Worm (Caenorhabditis elegans) whole organism, mixed stage, embryonic: Measurements from ENCODE around the gene M05D6.9.

Source experiments
- M03D4.4 ChIP-seq: sonication (generic microtip); optimal IDR thresholded peaks from 2 replicates; lab custom pipeline; 2017; ENCODE audit warnings: mild to moderate bottlenecking, missing genetic modification characterization, missing compliant biosample characterization
- bed-3 ChIP-seq: fragments of 200-800 bp; sonication (Bioruptor generic); optimal IDR thresholded peaks from 3 replicates; lab custom pipeline; 2018; ENCODE audit warnings: mild to moderate bottlenecking, missing genetic modification characterization, moderate library complexity, missing compliant biosample characterization
- ceh-39 ChIP-seq: fragments of 150-350 bp; optimal IDR thresholded peaks from 2 replicates; lab custom pipeline; 2014; ENCODE audit warnings: missing biosample characterization, missing genetic modification characterization
- ceh-83 ChIP-seq: fragments of 200-800 bp; sonication (Bioruptor generic); optimal IDR thresholded peaks from 2 replicates; lab custom pipeline; 2018; ENCODE audit warnings: mild to moderate bottlenecking, missing genetic modification characterization, missing compliant biosample characterization
- ces-1 ChIP-seq: fragments of 150-350 bp; optimal IDR thresholded peaks from 2 replicates; lab custom pipeline; 2014; ENCODE audit warnings: missing biosample characterization, missing genetic modification reagents, missing genetic modification characterization
- cnd-1 ChIP-seq: fragments of 200-800 bp; sonication (Bioruptor generic); optimal IDR thresholded peaks from 2 replicates; lab custom pipeline; 2018; ENCODE audit warnings: mild to moderate bottlenecking, missing genetic modification characterization, missing compliant biosample characterization
- drap-1 ChIP-seq: fragments of 200-800 bp; sonication (Bioruptor generic); optimal IDR thresholded peaks from 3 replicates; lab custom pipeline; 2018; ENCODE audit warnings: mild to moderate bottlenecking, missing genetic modification characterization, missing compliant biosample characterization
- elt-3 ChIP-seq: fragments of 150-350 bp; optimal IDR thresholded peaks from 2 replicates; lab custom pipeline; 2014; ENCODE audit warnings: missing biosample characterization, missing genetic modification characterization
- flh-1 ChIP-seq: fragments of 200-800 bp; sonication (Bioruptor generic); optimal IDR thresholded peaks from 2 replicates; lab custom pipeline; 2018; ENCODE audit warnings: mild to moderate bottlenecking, missing genetic modification characterization, moderate library complexity, missing compliant biosample characterization
- ham-2 ChIP-seq: fragments of 200-800 bp; sonication (Bioruptor generic); optimal IDR thresholded peaks from 2 replicates; lab custom pipeline; 2018; ENCODE audit warnings: mild to moderate bottlenecking, missing genetic modification characterization, missing compliant biosample characterization
- hlh-1 ChIP-seq: fragments of 150-350 bp; optimal IDR thresholded peaks from 2 replicates; lab custom pipeline; 2014; ENCODE audit warnings: missing biosample characterization, missing genetic modification reagents, missing genetic modification characterization
- lin-13 ChIP-seq: fragments of 150-350 bp; optimal IDR thresholded peaks from 2 replicates; lab custom pipeline; 2014; ENCODE audit warnings: missing biosample characterization, missing genetic modification characterization
- lin-32 ChIP-seq: fragments of 200-800 bp; sonication (Bioruptor generic); optimal IDR thresholded peaks from 2 replicates; lab custom pipeline; 2018; ENCODE audit warnings: mild to moderate bottlenecking, missing genetic modification characterization, missing compliant biosample characterization
- mab-5 ChIP-seq: fragments of 150-350 bp; optimal IDR thresholded peaks from 2 replicates; lab custom pipeline; 2014; ENCODE audit warnings: missing biosample characterization, missing genetic modification characterization
- mep-1 ChIP-seq: fragments of 150-350 bp; optimal IDR thresholded peaks from 2 replicates; lab custom pipeline; 2017; ENCODE audit warnings: missing biosample characterization, missing genetic modification reagents, missing genetic modification characterization, inconsistent platforms
- nhr-12 ChIP-seq: fragments of 150-350 bp; optimal IDR thresholded peaks from 2 replicates; lab custom pipeline; 2014; ENCODE audit warnings: missing biosample characterization, missing genetic modification characterization
- nhr-2 ChIP-seq: fragments of 150-350 bp; optimal IDR thresholded peaks from 2 replicates; lab custom pipeline; 2014; ENCODE audit warnings: missing biosample characterization, missing genetic modification characterization
- nhr-237 ChIP-seq: fragments of 150-350 bp; optimal IDR thresholded peaks from 2 replicates; lab custom pipeline; 2014; ENCODE audit warnings: missing biosample characterization, missing genetic modification characterization
- nhr-28 ChIP-seq: fragments of 150-350 bp; optimal IDR thresholded peaks from 2 replicates; lab custom pipeline; 2014; ENCODE audit warnings: missing biosample characterization, missing genetic modification characterization
- nhr-76 ChIP-seq: sonication (generic microtip); optimal IDR thresholded peaks from 2 replicates; lab custom pipeline; 2017; ENCODE audit warnings: missing biosample characterization, missing genetic modification characterization
- pha-4 ChIP-seq: fragments of 150-350 bp; optimal IDR thresholded peaks from 2 replicates; lab custom pipeline; 2018; ENCODE audit warnings: missing biosample characterization, missing genetic modification reagents, missing genetic modification characterization
- sem-2 ChIP-seq: fragments of 200-800 bp; sonication (Bioruptor generic); optimal IDR thresholded peaks from 2 replicates; lab custom pipeline; 2018; ENCODE audit warnings: mild to moderate bottlenecking, missing genetic modification characterization, missing compliant biosample characterization
- snpc-4 ChIP-seq: fragments of 150-350 bp; optimal IDR thresholded peaks from 2 replicates; lab custom pipeline; 2014; ENCODE audit warnings: missing biosample characterization, missing genetic modification characterization
- sptf-1 ChIP-seq: sonication (generic microtip); optimal IDR thresholded peaks from 2 replicates; lab custom pipeline; 2017; ENCODE audit warnings: mild to moderate bottlenecking, missing genetic modification characterization, moderate library complexity, missing compliant biosample characterization
- tbx-8 ChIP-seq: fragments of 200-800 bp; sonication (Bioruptor generic); optimal IDR thresholded peaks from 2 replicates; lab custom pipeline; 2018; ENCODE audit warnings: mild to moderate bottlenecking, missing genetic modification characterization, moderate library complexity, missing compliant biosample characterization
- unc-120 ChIP-seq: sonication (generic microtip); optimal IDR thresholded peaks from 2 replicates; lab custom pipeline; 2017; ENCODE audit warnings: missing genetic modification characterization, missing compliant biosample characterization; ENCODE audit not compliant: poor library complexity, severe bottlenecking
- unc-39 ChIP-seq: fragments of 150-350 bp; optimal IDR thresholded peaks from 2 replicates; lab custom pipeline; 2014; ENCODE audit warnings: missing biosample characterization, missing genetic modification characterization
- unc-62 ChIP-seq: fragments of 150-350 bp; optimal IDR thresholded peaks from 2 replicates; lab custom pipeline; 2014; ENCODE audit warnings: missing biosample characterization, missing genetic modification reagents, missing genetic modification characterization
- zip-8 ChIP-seq: fragments of 150-350 bp; optimal IDR thresholded peaks from 2 replicates; lab custom pipeline; 2014; ENCODE audit warnings: missing biosample characterization, missing genetic modification characterization

M05D6.9 gene

DNA sequence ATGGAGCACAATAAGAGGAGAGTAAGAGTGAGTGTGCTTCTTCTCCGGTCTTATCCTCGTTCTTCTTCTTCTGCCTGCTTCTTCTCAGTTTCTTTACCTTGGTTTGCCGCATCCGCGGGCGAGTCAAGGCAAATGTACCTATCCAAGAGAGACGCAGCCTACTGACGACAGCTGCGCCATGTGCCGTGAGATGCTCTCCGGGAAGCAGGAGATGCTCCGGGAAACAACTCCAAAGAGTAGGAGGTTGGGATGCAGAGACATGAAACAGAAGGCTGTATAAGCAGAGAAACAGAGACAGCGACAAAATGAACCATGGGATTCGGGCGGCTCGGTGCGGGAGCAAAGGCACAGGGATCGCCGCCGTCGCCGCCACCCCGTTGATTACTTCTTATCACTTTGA, 4.9 kb downstream of the M05D6.9 start:
- TF ChIP-seq unc-62 (GFP tag; lab: Kevin White, UChicago) (peak; percentile 66), mab-5 (no peak), M03D4.4 (tag; lab: Kevin White, UChicago) (peak; percentile 25), cnd-1 (tag; lab: Kevin White, UChicago) (no peak), nhr-12 (tag; lab: Kevin White, UChicago) (no peak), bed-3 (GFP tag; lab: Kevin White, UChicago) (no peak), unc-120 (tag; lab: Kevin White, UChicago) (peak; percentile 95), hlh-1 (peak; percentile 100)

DNA sequence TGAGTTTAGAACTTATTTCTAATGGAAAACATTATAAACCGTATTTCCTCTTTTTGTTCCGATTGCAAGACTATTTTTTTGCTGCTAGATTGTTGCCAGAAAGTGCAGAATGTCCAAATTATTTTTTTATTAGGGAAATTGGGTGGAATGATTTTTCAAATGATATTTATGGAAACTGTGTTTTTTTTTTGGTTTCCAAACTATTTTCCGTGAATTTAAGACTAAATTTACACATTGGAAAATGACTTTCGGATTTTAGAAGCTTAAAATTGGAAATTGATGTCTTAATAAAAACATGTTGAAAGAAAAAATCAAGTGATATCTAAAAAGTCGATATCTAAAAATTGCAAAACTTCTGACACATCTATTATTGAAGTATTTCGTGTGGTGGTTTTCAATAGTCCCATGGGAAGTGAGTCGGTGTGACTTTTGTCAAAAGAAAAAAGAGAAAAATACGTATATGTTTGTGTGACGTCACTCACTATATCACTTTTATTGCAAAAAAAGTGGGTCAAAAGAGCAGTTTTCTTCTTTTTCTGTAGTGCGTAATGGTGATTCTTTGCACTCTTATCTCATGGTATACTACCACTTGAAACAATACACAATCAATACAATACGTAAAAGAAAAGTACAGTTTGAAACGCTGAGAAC, 10.1 kb downstream of the M05D6.9 start:
- no peak for TF ChIP-seq M03D4.4 (tag; lab: Kevin White, UChicago)

DNA sequence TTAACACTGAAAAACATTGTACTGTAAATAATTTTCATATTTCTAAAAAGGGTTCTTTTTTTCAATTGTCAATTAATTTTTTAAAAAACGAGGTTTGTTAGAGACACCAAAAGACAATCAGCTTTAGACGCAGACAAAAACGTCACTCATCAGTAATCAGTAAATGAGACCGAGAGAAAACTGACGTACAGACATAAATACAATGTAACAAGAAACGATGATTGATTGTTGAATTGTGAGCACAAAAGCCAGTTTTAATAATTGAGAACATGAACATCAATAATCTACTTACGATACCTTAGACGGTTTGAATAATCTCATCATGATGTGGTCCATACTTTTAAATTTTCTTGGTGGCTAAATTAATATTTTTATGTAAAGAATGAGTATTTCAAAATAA, 12.7 kb downstream of the M05D6.9 start:
- TF ChIP-seq sptf-1 (tag; lab: Kevin White, UChicago) (no peak), tbx-8 (GFP tag; lab: Kevin White, UChicago) (no peak), unc-39 (no peak)

DNA sequence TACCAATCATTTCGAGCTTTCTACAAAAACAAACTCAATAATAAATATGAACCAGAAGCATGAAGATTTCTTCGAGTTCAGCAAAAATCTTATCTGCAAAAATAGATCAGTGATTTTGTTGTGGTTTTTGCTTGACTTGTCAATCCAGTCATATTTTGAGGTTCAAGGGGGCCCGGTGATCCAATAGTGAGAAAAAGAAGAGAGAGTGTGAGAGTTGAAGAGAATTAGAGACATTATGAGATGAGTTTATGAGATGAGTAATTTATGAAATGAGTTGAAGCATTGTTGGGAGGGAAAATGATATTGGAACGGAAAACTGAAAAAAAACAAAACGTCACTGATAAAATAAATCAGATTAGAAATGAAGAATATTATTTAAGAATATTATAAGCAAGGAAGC, 14.9 kb downstream of the M05D6.9 start, which contains the start of gene T13H5.1:
Gene T13H5.1, minus strand, starts transcription at position 101 of the 400 bp plus-strand sequence.
- TF ChIP-seq drap-1 (GFP tag; lab: Kevin White, UChicago) (no peak), unc-62 (GFP tag; lab: Kevin White, UChicago) (no peak), lin-32 (GFP tag; lab: Kevin White, UChicago) (no peak), nhr-2 (tag; lab: Kevin White, UChicago) (no peak), unc-120 (tag; lab: Kevin White, UChicago) (no peak), lin-13 (tag; lab: Kevin White, UChicago) (no peak), hlh-1 (no peak), sem-2 (GFP tag; lab: Kevin White, UChicago) (no peak), tbx-8 (GFP tag; lab: Kevin White, UChicago) (no peak), nhr-76 (tag; lab: Kevin White, UChicago) (no peak), nhr-28 (no peak), ceh-83 (GFP tag; lab: Kevin White, UChicago) (no peak), nhr-237 (no peak), cnd-1 (tag; lab: Kevin White, UChicago) (no peak), pha-4 (tag; lab: Kevin White, UChicago) (no peak), bed-3 (GFP tag; lab: Kevin White, UChicago) (no peak), flh-1 (GFP tag; lab: Kevin White, UChicago) (no peak), ceh-39 (tag; lab: Kevin White, UChicago) (no peak), sptf-1 (tag; lab: Kevin White, UChicago) (no peak), snpc-4 (tag; lab: Kevin White, UChicago) (no peak)

DNA sequence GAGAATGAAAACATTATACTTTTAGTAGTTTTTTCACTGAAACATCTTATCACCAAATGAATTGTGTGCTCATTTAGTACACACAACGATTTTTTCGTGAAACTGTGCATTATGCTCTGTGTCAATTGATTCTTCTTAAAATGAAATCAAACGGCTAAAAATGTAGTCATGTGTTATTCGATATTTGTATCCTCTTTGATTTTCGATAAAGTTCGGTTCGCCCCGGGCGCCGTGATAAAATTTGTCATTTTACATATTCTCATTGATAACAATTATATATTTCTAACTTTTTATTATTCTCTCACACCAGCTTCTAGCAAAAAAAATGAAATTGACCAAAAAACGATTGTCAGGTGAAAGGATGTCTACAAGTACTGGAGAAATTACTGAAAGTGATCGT, 20.7 kb downstream of the M05D6.9 start, which contains the start of gene ctg-2:
Gene ctg-2, plus strand, starts transcription at position 326 of the 400 bp plus-strand sequence.
- TF ChIP-seq lin-32 (GFP tag; lab: Kevin White, UChicago) (no peak), nhr-28 (no peak), ham-2 (GFP tag; lab: Kevin White, UChicago) (no peak), unc-39 (no peak), bed-3 (GFP tag; lab: Kevin White, UChicago) (no peak), zip-8 (tag; lab: Kevin White, UChicago) (no peak), nhr-237 (no peak), unc-62 (GFP tag; lab: Kevin White, UChicago) (no peak), nhr-2 (tag; lab: Kevin White, UChicago) (no peak), mep-1 (no peak), cnd-1 (tag; lab: Kevin White, UChicago) (no peak), snpc-4 (tag; lab: Kevin White, UChicago) (no peak), ces-1 (GFP tag; lab: Kevin White, UChicago) (no peak), M03D4.4 (tag; lab: Kevin White, UChicago) (no peak), elt-3 (no peak), ceh-39 (tag; lab: Kevin White, UChicago) (no peak), sem-2 (GFP tag; lab: Kevin White, UChicago) (no peak), pha-4 (tag; lab: Kevin White, UChicago) (no peak), lin-13 (tag; lab: Kevin White, UChicago) (no peak), tbx-8 (GFP tag; lab: Kevin White, UChicago) (no peak)
